Fruit fly (Drosophila melanogaster): ENCODE data around the gene cert.
A peak's percentile ranks its signal among the peaks of the same experiment; 100 is the strongest.

Gene cert

DNA sequence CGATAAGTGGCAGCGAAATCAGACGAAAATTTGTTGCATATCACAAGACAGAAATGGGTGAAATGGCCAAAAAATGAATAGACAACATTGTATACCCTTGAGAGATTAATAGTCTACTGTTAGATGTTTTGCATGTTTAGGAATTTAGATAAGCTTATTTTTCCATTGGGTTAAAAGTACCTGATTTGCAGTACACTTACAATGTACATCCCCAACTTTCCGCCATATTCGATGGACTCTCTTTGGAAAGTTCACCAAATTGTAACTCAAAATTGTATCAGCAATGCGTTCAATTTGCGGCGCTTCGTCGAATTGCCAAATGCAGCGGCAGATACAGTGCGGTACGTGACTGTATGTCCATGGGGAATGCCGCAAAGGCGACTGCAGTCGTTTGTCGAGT is 44.7 kb upstream of the cert start:
- TF ChIP-seq Hr4 (GFP tag; optimal IDR thresholded peaks at IDR 0.05) (peak; percentile 48), CG8119 (GFP tag; IDR thresholded peaks at IDR 0.05) (peak; percentile 59; the same call in 2 of the 3 replicates), CG15336 (GFP tag; IDR thresholded peaks at IDR 0.05) (0 out of 2 replicates have a peak, but pooled peaks have one; percentile 21), CG6276 (GFP tag; optimal IDR thresholded peaks at IDR 0.05) (peak; percentile 39), CG32006 (GFP tag; optimal IDR thresholded peaks at IDR 0.05) (peak; percentile 35), eg (GFP tag; IDR thresholded peaks at IDR 0.05) (peak; percentile 60; the same call in 2 of the 3 replicates), CG11294 (GFP tag; IDR thresholded peaks at IDR 0.05) (no peak), CG4318 (GFP tag; optimal IDR thresholded peaks at IDR 0.05) (peak; percentile 25), Gug (GFP tag; IDR thresholded peaks at IDR 0.05) (no peak)

DNA sequence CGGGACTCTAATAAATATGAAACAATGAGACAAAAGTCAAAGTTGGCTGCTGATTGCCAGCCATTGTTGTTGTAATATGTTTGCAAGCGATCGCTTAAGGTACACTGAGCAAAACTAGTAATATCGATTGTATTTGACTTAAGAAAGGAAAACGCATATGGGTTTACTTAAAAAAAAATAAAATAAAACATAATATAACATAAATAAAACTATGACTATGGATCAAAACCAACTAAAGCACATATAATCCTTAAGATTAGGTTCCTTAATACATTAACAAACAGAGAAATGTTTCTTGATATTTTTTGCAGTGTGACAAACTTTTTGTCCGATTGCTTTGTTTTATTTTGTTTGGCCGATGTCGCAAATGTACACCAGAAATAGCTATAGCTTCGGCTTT is 43.9 kb upstream of the cert start:
- TF ChIP-seq Eip75B (GFP tag; optimal IDR thresholded peaks at IDR 0.05) (no peak), CG1621 (tag; optimal IDR thresholded peaks at IDR 0.05) (no peak), Eip78C (GFP tag) (peak; percentile 41), CG15336 (GFP tag; IDR thresholded peaks at IDR 0.05) (0 out of 2 replicates have a peak, but pooled peaks have one; percentile 27), Sox14 (GFP tag; optimal IDR thresholded peaks at IDR 0.05) (no peak), Hr4 (GFP tag; optimal IDR thresholded peaks at IDR 0.05) (peak; percentile 36), CG8119 (GFP tag; IDR thresholded peaks at IDR 0.05) (peak; percentile 58), CG32006 (GFP tag; optimal IDR thresholded peaks at IDR 0.05) (peak; percentile 2), CG6276 (GFP tag; optimal IDR thresholded peaks at IDR 0.05) (peak; percentile 61)

DNA sequence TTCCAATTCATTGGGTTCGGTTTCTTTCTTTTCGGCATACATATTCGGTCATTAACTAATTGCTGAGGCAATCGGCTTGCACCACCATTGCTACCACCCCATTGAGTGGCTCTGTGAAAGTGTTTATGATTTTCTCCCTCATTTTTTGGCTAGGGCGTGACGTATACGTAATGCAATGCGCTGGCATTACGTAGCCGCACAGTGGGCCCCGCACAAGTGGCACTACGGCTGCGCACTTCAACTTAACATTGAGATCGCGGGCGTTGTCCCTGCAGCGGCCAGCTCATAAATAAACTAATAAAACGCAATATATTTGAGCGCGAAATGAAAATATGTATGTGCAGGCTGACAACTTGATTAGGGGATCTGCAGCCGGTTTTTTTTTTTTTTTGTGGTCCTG is 41.7 kb upstream of the cert start:
- TF ChIP-seq lz (GFP tag; optimal IDR thresholded peaks at IDR 0.05) = no peak
- TF ChIP-seq Sox102F (GFP tag; optimal IDR thresholded peaks at IDR 0.05) = no peak
- no peak for TF ChIP-seq CG8632 (GFP tag; optimal IDR thresholded peaks at IDR 0.05)
- TF ChIP-seq cyc (GFP tag; optimal IDR thresholded peaks at IDR 0.05) = no peak
- no peak for TF ChIP-seq CG1621 (tag; optimal IDR thresholded peaks at IDR 0.05)
- no peak for TF ChIP-seq Eip78C (GFP tag)
- TF ChIP-seq vri (GFP tag; optimal IDR thresholded peaks at IDR 0.05) = no peak
- no peak for TF ChIP-seq CG3919 (GFP tag; optimal IDR thresholded peaks at IDR 0.05)
- TF ChIP-seq fd85E (GFP tag; optimal IDR thresholded peaks at IDR 0.05) = no peak

DNA sequence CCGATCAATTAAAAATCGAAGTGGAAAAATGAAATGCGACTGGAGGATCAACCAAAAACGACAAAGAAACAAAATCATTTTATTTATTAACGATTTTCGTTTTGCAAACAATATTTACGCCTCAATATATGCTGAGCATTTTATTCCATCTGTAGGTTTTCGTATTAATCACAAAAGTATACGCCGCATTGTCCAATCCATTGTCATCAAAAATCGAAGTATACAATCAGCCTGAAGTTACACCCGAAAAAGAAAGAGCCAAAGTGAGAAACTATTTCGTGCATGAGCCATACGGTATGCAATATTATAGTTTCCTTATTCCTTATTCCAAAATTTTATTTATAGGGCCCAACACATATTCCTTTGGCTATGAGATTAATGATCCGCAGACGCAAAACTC is 39.3 kb upstream of the cert start:
- peak; percentile 12 for TF ChIP-seq Eip78C (GFP tag)
- TF ChIP-seq CG6792 (GFP tag; optimal IDR thresholded peaks at IDR 0.05) = no peak
- no peak for TF ChIP-seq CG4318 (GFP tag; optimal IDR thresholded peaks at IDR 0.05)

DNA sequence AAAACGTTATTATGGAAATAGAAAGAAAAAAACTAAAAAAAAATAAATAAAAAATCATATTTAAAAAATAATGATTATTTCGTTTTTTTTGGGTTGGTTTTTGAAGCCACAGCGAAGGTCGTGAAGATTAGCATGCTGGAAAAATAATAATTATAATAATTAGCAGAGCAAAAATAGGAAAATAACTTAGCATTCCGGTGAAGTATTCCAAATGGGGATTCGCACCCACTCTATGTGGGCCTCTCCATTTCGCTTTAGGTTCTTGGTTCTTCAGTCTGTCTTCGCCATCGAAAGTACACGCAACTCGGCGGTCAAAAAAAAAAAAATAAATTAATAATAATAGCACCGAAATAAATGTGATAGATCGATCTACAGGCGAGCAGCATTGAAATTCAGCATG is 38.6 kb upstream of the cert start, which contains the start of gene CG34462:
Gene CG34462, plus strand, starts transcription at position 301 of the 400 bp plus-strand sequence.
- no peak for TF ChIP-seq Sox102F (GFP tag; optimal IDR thresholded peaks at IDR 0.05)
- no peak for TF ChIP-seq CG9139 (GFP tag; optimal IDR thresholded peaks at IDR 0.05)
- TF ChIP-seq achi (GFP tag; optimal IDR thresholded peaks at IDR 0.05) = no peak
- no peak for TF ChIP-seq CG8319 (GFP tag; optimal IDR thresholded peaks at IDR 0.05)
- TF ChIP-seq CG8119 (GFP tag; IDR thresholded peaks at IDR 0.05) = no peak
- no peak for TF ChIP-seq Smox (GFP tag; optimal IDR thresholded peaks at IDR 0.05)
- TF ChIP-seq CG6808 (GFP tag; optimal IDR thresholded peaks at IDR 0.05) = no peak
- no peak for TF ChIP-seq dsx (GFP tag; optimal IDR thresholded peaks at IDR 0.05; ENCODE audit: poor library complexity, severe bottlenecking)
- no peak for TF ChIP-seq Eip93F (GFP tag; optimal IDR thresholded peaks at IDR 0.05)
- no peak for TF ChIP-seq spab (GFP tag; optimal IDR thresholded peaks at IDR 0.05)
- no peak for TF ChIP-seq Met (GFP tag; optimal IDR thresholded peaks at IDR 0.05)
- no peak for TF ChIP-seq eg (GFP tag; IDR thresholded peaks at IDR 0.05)
- no peak for TF ChIP-seq svp (GFP tag)

DNA sequence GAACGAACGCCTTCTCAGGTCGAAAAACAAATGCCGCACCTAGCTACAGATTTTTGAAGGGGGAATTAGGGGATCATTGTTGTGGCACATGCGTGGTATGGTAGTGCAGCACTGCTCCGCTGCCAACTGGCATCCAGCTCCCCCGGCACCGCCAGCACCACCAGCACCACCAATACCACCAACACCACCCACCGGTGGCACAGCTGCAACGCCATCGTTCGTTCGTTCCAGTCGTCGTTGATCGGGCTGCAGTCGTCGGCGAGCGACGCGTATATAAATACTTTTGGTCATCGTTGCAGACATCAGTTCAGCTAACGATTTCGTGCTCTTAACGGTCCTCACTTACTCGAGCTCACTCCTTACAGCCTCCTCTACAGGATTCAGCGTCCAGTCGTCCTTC is 35.9 kb upstream of the cert start, which contains the start of gene CG34461:
Gene CG34461, plus strand, starts transcription at position 301 of the 400 bp plus-strand sequence.
- TF ChIP-seq CG11902 (GFP tag; optimal IDR thresholded peaks at IDR 0.05) = no peak
- no peak for TF ChIP-seq Smox (GFP tag; optimal IDR thresholded peaks at IDR 0.05)
- no peak for TF ChIP-seq CG31627 (GFP tag; optimal IDR thresholded peaks at IDR 0.05)
- TF ChIP-seq Gug (GFP tag; IDR thresholded peaks at IDR 0.05) = no peak
- no peak for TF ChIP-seq Lpt (GFP tag; optimal IDR thresholded peaks at IDR 0.05)
- TF ChIP-seq CG4318 (GFP tag; optimal IDR thresholded peaks at IDR 0.05) = no peak
- no peak for TF ChIP-seq topi (GFP tag; optimal IDR thresholded peaks at IDR 0.05)
- no peak for TF ChIP-seq pdm3 (GFP tag; optimal IDR thresholded peaks at IDR 0.05)
- TF ChIP-seq CG34406 (GFP tag; optimal IDR thresholded peaks at IDR 0.05) = no peak
- no peak for TF ChIP-seq lz (GFP tag; optimal IDR thresholded peaks at IDR 0.05)
- TF ChIP-seq CG3919 (GFP tag; optimal IDR thresholded peaks at IDR 0.05) = no peak
- TF ChIP-seq CG11294 (GFP tag; IDR thresholded peaks at IDR 0.05) = no peak
- no peak for TF ChIP-seq Eip78C (GFP tag)
- no peak for TF ChIP-seq CG8119 (GFP tag; IDR thresholded peaks at IDR 0.05)
- no peak for TF ChIP-seq Hr38 (GFP tag; optimal IDR thresholded peaks at IDR 0.05)
- TF ChIP-seq salr (GFP tag; optimal IDR thresholded peaks at IDR 0.05) = no peak

Measured in whole organism, prepupa.